Fruit fly (Drosophila melanogaster): Measurements from ENCODE around the gene CG7049.

CG7049 gene

DNA sequence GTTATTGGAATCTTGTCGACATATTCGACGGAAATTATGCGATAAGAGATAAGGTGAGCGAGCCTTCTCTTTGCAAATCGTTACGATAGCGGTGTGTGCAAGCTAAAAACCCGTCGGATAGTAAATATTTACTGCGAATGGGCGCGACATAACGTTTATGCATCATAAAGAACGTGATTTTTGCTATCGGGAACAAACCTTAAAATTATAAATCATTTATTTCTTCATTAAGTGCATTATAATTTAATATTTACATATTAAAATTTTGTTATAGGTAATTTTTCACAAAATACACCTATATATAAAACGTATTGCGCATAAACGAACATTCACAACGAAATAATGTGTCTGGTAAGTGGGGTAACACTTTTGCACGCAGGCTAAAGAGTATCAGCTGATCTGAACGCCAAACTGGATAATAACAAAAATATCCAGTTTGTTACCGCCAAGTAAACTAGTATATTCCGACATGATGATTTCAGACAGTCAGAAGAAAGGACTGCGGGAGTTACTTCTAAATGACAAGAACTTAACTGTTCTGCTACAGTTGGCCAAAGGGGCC, 29.8 kb upstream of the CG7049 start, which contains the start of the genes Gk1 and CG13876 (continued):
- peak; percentile 87 for TF ChIP-seq fd64A (GFP tag; optimal IDR thresholded peaks at IDR 0.05)
- peak; percentile 98 for TF ChIP-seq Fer1 (GFP tag; optimal IDR thresholded peaks at IDR 0.05)
- peak; percentile 47 for TF ChIP-seq her (GFP tag; optimal IDR thresholded peaks at IDR 0.05)
- TF ChIP-seq CG10462 (GFP tag; optimal IDR thresholded peaks at IDR 0.05): peak; percentile 67
- no peak for TF ChIP-seq eyg (GFP tag; optimal IDR thresholded peaks at IDR 0.05)
- peak; percentile 28 for TF ChIP-seq maf-S (GFP tag; optimal IDR thresholded peaks at IDR 0.05)
- TF ChIP-seq stwl (tag; optimal IDR thresholded peaks at IDR 0.05): peak; percentile 74
- TF ChIP-seq CG11085 (GFP tag; IDR thresholded peaks at IDR 0.05): peak; percentile 84
- peak; percentile 92 for TF ChIP-seq CG17385 (GFP tag; optimal IDR thresholded peaks at IDR 0.05)
- TF ChIP-seq CG3995 (GFP tag; optimal IDR thresholded peaks at IDR 0.05): peak; percentile 79
- no peak for TF ChIP-seq ash1 (GFP tag; optimal IDR thresholded peaks at IDR 0.05)
- peak; percentile 95 for TF ChIP-seq CG15696 (tag; optimal IDR thresholded peaks at IDR 0.05)
- peak; percentile 95 for TF ChIP-seq CG6813 (GFP tag; optimal IDR thresholded peaks at IDR 0.05)
- TF ChIP-seq CG4424 (GFP tag; optimal IDR thresholded peaks at IDR 0.05): peak; percentile 91
- no peak for TF ChIP-seq sr (GFP tag; IDR thresholded peaks at IDR 0.05)
- TF ChIP-seq ham (GFP tag; IDR thresholded peaks at IDR 0.05): peak; percentile 71; the same call in 1 of the 2 replicates
- TF ChIP-seq Dref (GFP tag; IDR thresholded peaks at IDR 0.05): no peak
- TF ChIP-seq ranshi (GFP tag; IDR thresholded peaks at IDR 0.05): peak; percentile 94
- peak; percentile 80 for TF ChIP-seq croc (GFP tag; conservative IDR thresholded peaks at IDR 0.05)
- TF ChIP-seq gsb-n (tag; optimal IDR thresholded peaks at IDR 0.05): peak; percentile 96
- peak; percentile 64; the same call in 2 of the 3 replicates for TF ChIP-seq jigr1 (GFP tag; IDR thresholded peaks at IDR 0.05)
- TF ChIP-seq abd-A (tag; optimal IDR thresholded peaks at IDR 0.05): no peak
- TF ChIP-seq jing (GFP tag; optimal IDR thresholded peaks at IDR 0.05): no peak
- peak; percentile 94 for TF ChIP-seq bcd (GFP tag; optimal IDR thresholded peaks at IDR 0.05)
- no peak for TF ChIP-seq cad (GFP tag; optimal IDR thresholded peaks at IDR 0.05)
- TF ChIP-seq NK7.1 (GFP tag; optimal IDR thresholded peaks at IDR 0.05): no peak
- peak; percentile 93 for TF ChIP-seq CG12104 (GFP tag; optimal IDR thresholded peaks at IDR 0.05)
- TF ChIP-seq toy (GFP tag; IDR thresholded peaks at IDR 0.05): peak; percentile 82
- TF ChIP-seq CG1603 (tag; optimal IDR thresholded peaks at IDR 0.05): peak; percentile 76
- no peak for TF ChIP-seq gcm2 (GFP tag; optimal IDR thresholded peaks at IDR 0.05)
- peak; percentile 70 for TF ChIP-seq CG4617 (GFP tag; optimal IDR thresholded peaks at IDR 0.05; ENCODE audit: borderline replicate concordance)
- no peak for TF ChIP-seq ind (GFP tag; optimal IDR thresholded peaks at IDR 0.05)
- TF ChIP-seq CG6854 (GFP tag; optimal IDR thresholded peaks at IDR 0.05): peak; percentile 94
- TF ChIP-seq pita (GFP tag; optimal IDR thresholded peaks at IDR 0.05): no peak
- peak; percentile 67 for TF ChIP-seq CG6272 (GFP tag; IDR thresholded peaks at IDR 0.05)
- TF ChIP-seq CG3847 (GFP tag; IDR thresholded peaks at IDR 0.05): peak; percentile 94
- TF ChIP-seq Gsc (GFP tag; IDR thresholded peaks at IDR 0.05): no peak
- TF ChIP-seq CG14710 (tag; optimal IDR thresholded peaks at IDR 0.05): peak; percentile 100
- TF ChIP-seq CG4820 (GFP tag; optimal IDR thresholded peaks at IDR 0.05): peak; percentile 100
- TF ChIP-seq CG16779 (GFP tag; IDR thresholded peaks at IDR 0.05): peak; percentile 83
- TF ChIP-seq HLH4C (GFP tag; IDR thresholded peaks at IDR 0.05; ENCODE audit: partially characterized antibody): no peak
- TF ChIP-seq trh (GFP tag; optimal IDR thresholded peaks at IDR 0.05): peak; percentile 77
- peak; percentile 87 for TF ChIP-seq B-H1 (GFP tag; IDR thresholded peaks at IDR 0.05)
- no peak for TF ChIP-seq da (GFP tag; optimal IDR thresholded peaks at IDR 0.05)
- TF ChIP-seq CG18764 (GFP tag; optimal IDR thresholded peaks at IDR 0.05): peak; percentile 85
- peak; percentile 63 for TF ChIP-seq TFAM (GFP tag; optimal IDR thresholded peaks at IDR 0.05)
- TF ChIP-seq ab (GFP tag; optimal IDR thresholded peaks at IDR 0.05): no peak
- TF ChIP-seq MBD-R2 (GFP tag; IDR thresholded peaks at IDR 0.05): peak; percentile 94
- peak; percentile 96 for TF ChIP-seq CG10979 (tag; optimal IDR thresholded peaks at IDR 0.05)
- TF ChIP-seq ems (GFP tag; optimal IDR thresholded peaks at IDR 0.05): peak; percentile 72
- TF ChIP-seq wdn (GFP tag; IDR thresholded peaks at IDR 0.05): peak; percentile 94
- TF ChIP-seq CG43689 (GFP tag; IDR thresholded peaks at IDR 0.05): peak; percentile 84
